Fruit fly (Drosophila melanogaster): ENCODE results near the gene LManI.

dm6 chr2L:10470211-10470610 is 13.2 kb upstream of the LManI start:
- TF ChIP-seq wor (GFP tag; IDR thresholded peaks at IDR 0.05) (no peak), gfzf (GFP tag; optimal IDR thresholded peaks at IDR 0.05) (no peak)

Measured in whole organism, embryonic.